Fruit fly (Drosophila melanogaster): ENCODE measurements around the gene CG12516.

DNA sequence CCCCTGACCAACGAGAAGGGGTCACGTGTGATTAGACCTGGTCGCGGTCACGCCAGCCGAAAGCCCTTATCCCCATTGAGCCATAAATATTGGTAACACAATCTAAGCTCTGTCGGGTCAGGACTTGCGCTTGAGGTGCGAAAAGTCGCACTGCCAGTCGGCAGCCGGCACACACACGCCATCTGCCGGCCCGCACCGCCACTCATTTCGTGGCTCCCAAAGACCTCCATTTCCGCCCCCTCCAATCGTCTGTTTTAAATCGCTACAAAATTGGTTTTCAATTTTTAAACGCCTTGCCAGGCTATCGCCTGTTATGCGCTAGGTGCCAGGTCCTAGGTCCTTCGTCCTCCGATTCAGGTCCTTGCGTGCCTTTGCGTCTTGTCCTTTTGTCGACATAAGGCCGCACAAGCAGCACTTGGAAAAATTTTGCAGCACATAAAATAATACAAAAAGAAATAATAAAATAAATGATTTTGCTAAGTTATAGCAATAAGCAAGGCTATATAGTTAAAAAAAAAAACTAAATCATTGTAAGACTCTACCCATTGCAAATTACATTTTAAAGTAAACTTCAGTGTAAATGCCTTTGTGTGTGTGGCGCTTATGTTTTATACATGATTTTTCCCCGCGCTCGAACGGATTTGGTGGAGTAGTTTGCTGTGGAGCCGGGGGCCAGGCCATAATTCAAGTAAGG is 12.9 kb upstream of the CG12516 start:
- TF ChIP-seq psq (optimal IDR thresholded peaks at IDR 0.05) (no peak), pan (optimal IDR thresholded peaks at IDR 0.05) (no peak), EcR (GFP tag; optimal IDR thresholded peaks at IDR 0.05) (no peak), usp (GFP tag; optimal IDR thresholded peaks at IDR 0.05) (no peak), CG8478 (optimal IDR thresholded peaks at IDR 0.05) (no peak), Dll (optimal IDR thresholded peaks at IDR 0.05) (no peak)

Measured in whole organism.